Worm (Caenorhabditis elegans) whole organism, L4 larva: ENCODE results near the gene H37A05.2.

Experiments
- F44E2.7 ChIP-seq: fragments of 200-800 bp; sonication (Bioruptor generic); IDR thresholded peaks from 2 replicates; pipeline ENCODE4 v2.1.2; 2022; ENCODE audit warnings: missing genetic modification characterization, missing compliant biosample characterization
- R02D3.7 ChIP-seq: fragments of 150-350 bp; sonication (generic microtip); optimal IDR thresholded peaks from 3 replicates; lab custom pipeline; 2014; ENCODE audit warnings: missing biosample characterization, missing genetic modification characterization
- T20F7.1 ChIP-seq: fragments of 200-800 bp; sonication (Bioruptor generic); optimal IDR thresholded peaks from 2 replicates; lab custom pipeline; 2018; ENCODE audit warnings: mild to moderate bottlenecking, missing genetic modification characterization, missing compliant biosample characterization
- Y48G9A.11 ChIP-seq: fragments of 200-800 bp; sonication (Bioruptor generic); IDR thresholded peaks from 2 replicates; pipeline ENCODE4 v1.3.6; 2022; ENCODE audit warnings: missing genetic modification reagents, missing genetic modification characterization, missing compliant biosample characterization
- Y5F2A.4 ChIP-seq: fragments of 200-800 bp; sonication (Bioruptor generic); optimal IDR thresholded peaks from 2 replicates; lab custom pipeline; 2018; ENCODE audit warnings: mild to moderate bottlenecking, missing genetic modification characterization, missing compliant biosample characterization
- aha-1 ChIP-seq: fragments of 150-350 bp; peaks from one replicate; lab custom pipeline; 2014; ENCODE audit warnings: missing biosample characterization, missing genetic modification characterization
- attf-4 ChIP-seq: sonication (generic microtip); optimal IDR thresholded peaks from 3 replicates; lab custom pipeline; 2017; ENCODE audit warnings: missing biosample characterization, missing genetic modification characterization
- ceh-28 ChIP-seq: fragments of 150-350 bp; optimal IDR thresholded peaks from 2 replicates; lab custom pipeline; 2014; ENCODE audit warnings: missing biosample characterization, missing genetic modification reagents, missing genetic modification characterization
- ceh-82 ChIP-seq: sonication (generic microtip); optimal IDR thresholded peaks from 2 replicates; lab custom pipeline; 2017; ENCODE audit warnings: missing biosample characterization, missing genetic modification characterization
- ces-1 ChIP-seq: fragments of 150-350 bp; sonication (generic microtip); optimal IDR thresholded peaks from 4 replicates; lab custom pipeline; 2014; ENCODE audit warnings: missing biosample characterization, missing genetic modification reagents, missing genetic modification characterization
- dmd-9 ChIP-seq: fragments of 200-800 bp; sonication (Bioruptor generic); IDR thresholded peaks from 2 replicates; pipeline ENCODE4 v1.3.6; 2022; ENCODE audit warnings: missing genetic modification reagents, missing genetic modification characterization, missing compliant biosample characterization
- dpl-1 ChIP-seq: fragments of 150-350 bp; optimal IDR thresholded peaks from 2 replicates; lab custom pipeline; 2014; ENCODE audit warnings: missing biosample characterization, missing genetic modification reagents, missing genetic modification characterization
- duxl-1 ChIP-seq: sonication (generic microtip); optimal IDR thresholded peaks from 2 replicates; lab custom pipeline; 2016; ENCODE audit warnings: mild to moderate bottlenecking, missing genetic modification characterization, moderate library complexity, missing compliant biosample characterization; ENCODE audit not compliant: poor library complexity
- gei-8 ChIP-seq: fragments of 200-800 bp; sonication (Bioruptor generic); optimal IDR thresholded peaks from 2 replicates; lab custom pipeline; 2018; ENCODE audit warnings: mild to moderate bottlenecking, missing genetic modification characterization, missing compliant biosample characterization
- hif-1 ChIP-seq, 2 experiments: sonication (generic microtip); optimal IDR thresholded peaks; 2 replicates each; lab custom pipeline; 2016 to 2017; ENCODE audit warnings: missing compliant biosample characterization in 2 of 2, missing genetic modification characterization in 2 of 2, missing genetic modification reagents in 2 of 2, missing genotype in 2 of 2, mild to moderate bottlenecking in 1 of 2
- hlh-30 ChIP-seq: sonication (generic microtip); optimal IDR thresholded peaks from 2 replicates; lab custom pipeline; 2017; ENCODE audit warnings: antibody characterized with exemption, mild to moderate bottlenecking, missing genetic modification characterization, missing compliant biosample characterization; ENCODE audit not compliant: insufficient read depth
- hmg-1.1 ChIP-seq: fragments of 200-800 bp; sonication (Bioruptor generic); IDR thresholded peaks from 2 replicates; pipeline ENCODE4 v1.3.6; 2022; ENCODE audit warnings: missing genetic modification reagents, missing genetic modification characterization, missing compliant biosample characterization
- lin-13 ChIP-seq: fragments of 150-350 bp; optimal IDR thresholded peaks from 2 replicates; lab custom pipeline; 2014; ENCODE audit warnings: missing biosample characterization, missing genetic modification reagents, missing genetic modification characterization
- lin-15B ChIP-seq: fragments of 150-350 bp; sonication (generic microtip); optimal IDR thresholded peaks from 3 replicates; lab custom pipeline; 2014; ENCODE audit warnings: missing biosample characterization, missing genetic modification characterization
- lin-38 ChIP-seq: fragments of 200-800 bp; sonication (Bioruptor generic); IDR thresholded peaks from 2 replicates; pipeline ENCODE4 v1.3.6; 2022; ENCODE audit warnings: missing genetic modification reagents, missing genetic modification characterization, missing compliant biosample characterization
- lir-3 ChIP-seq: sonication (generic microtip); optimal IDR thresholded peaks from 2 replicates; lab custom pipeline; 2016; ENCODE audit warnings: mild to moderate bottlenecking, missing genetic modification characterization, missing compliant biosample characterization
- mdt-29 ChIP-seq: fragments of 200-800 bp; sonication (Bioruptor generic); IDR thresholded peaks from 2 replicates; pipeline ENCODE4 v1.3.6; 2022; ENCODE audit warnings: missing genetic modification reagents, missing genetic modification characterization, missing compliant biosample characterization
- mep-1 ChIP-seq: fragments of 150-350 bp; sonication (generic microtip); optimal IDR thresholded peaks from 3 replicates; lab custom pipeline; 2014; ENCODE audit warnings: missing biosample characterization, missing genetic modification characterization
- mes-2 ChIP-seq: sonication (generic microtip); optimal IDR thresholded peaks from 2 replicates; lab custom pipeline; 2016; ENCODE audit warnings: missing genotype, mild to moderate bottlenecking, missing genetic modification characterization, missing compliant biosample characterization; ENCODE audit not compliant: poor library complexity, severe bottlenecking
- pha-4 ChIP-seq, 2 experiments: fragments of 150-350 bp in 1 of 2; fragments of 200-800 bp in 1 of 2; sonication (Bioruptor generic) in 1 of 2; IDR thresholded peaks in 1 of 2; optimal IDR thresholded peaks in 1 of 2; 2 replicates each; pipeline versions ENCODE4 v1.3.6 to Lab custom; 2014 to 2022; ENCODE audit warnings: missing genetic modification characterization in 2 of 2, missing genetic modification reagents in 2 of 2, missing biosample characterization in 1 of 2, missing compliant biosample characterization in 1 of 2
- set-16 ChIP-seq: fragments of 200-800 bp; sonication (Bioruptor generic); IDR thresholded peaks from 2 replicates; pipeline ENCODE4 v1.3.6; 2022; ENCODE audit warnings: missing genetic modification reagents, missing genetic modification characterization, missing compliant biosample characterization
- tra-1 ChIP-seq: fragments of 200-800 bp; sonication (Bioruptor generic); IDR thresholded peaks from 2 replicates; pipeline ENCODE4 v1.3.6; 2022; ENCODE audit warnings: missing genetic modification reagents, missing genetic modification characterization, missing compliant biosample characterization
- unc-130 ChIP-seq: sonication (generic microtip); optimal IDR thresholded peaks from 2 replicates; lab custom pipeline; 2016; ENCODE audit warnings: missing genetic modification reagents, missing genetic modification characterization, missing compliant biosample characterization
- unc-62 ChIP-seq, 3 experiments: fragments of 150-350 bp in 1 of 3; sonication (generic microtip); optimal IDR thresholded peaks in 2 of 3; peaks in 1 of 3; 1 replicate in 1 of 3; 2 replicates in 2 of 3; lab custom pipeline; 2014 to 2017; ENCODE audit warnings: missing biosample characterization in 3 of 3, missing genetic modification characterization in 3 of 3, missing genetic modification reagents in 3 of 3, missing genotype in 1 of 3
- zip-2 ChIP-seq: fragments of 150-350 bp; optimal IDR thresholded peaks from 2 replicates; lab custom pipeline; 2014; ENCODE audit warnings: missing biosample characterization, missing genetic modification characterization
- ztf-7 ChIP-seq: fragments of 150-350 bp; optimal IDR thresholded peaks from 2 replicates; lab custom pipeline; 2014; ENCODE audit warnings: missing biosample characterization, missing genetic modification characterization

H37A05.2 gene

ce11 chrV:13636411-13636810 is 2.4 kb upstream of the H37A05.2 start (continued):
- TF ChIP-seq ceh-82 (tag; lab: Kevin White, UChicago) (no peak), mep-1 (tag; lab: Kevin White, UChicago) (no peak), zip-2 (tag; lab: Kevin White, UChicago) (no peak), tra-1 (GFP tag; lab: Robert Waterston, UW) (no peak)

DNA sequence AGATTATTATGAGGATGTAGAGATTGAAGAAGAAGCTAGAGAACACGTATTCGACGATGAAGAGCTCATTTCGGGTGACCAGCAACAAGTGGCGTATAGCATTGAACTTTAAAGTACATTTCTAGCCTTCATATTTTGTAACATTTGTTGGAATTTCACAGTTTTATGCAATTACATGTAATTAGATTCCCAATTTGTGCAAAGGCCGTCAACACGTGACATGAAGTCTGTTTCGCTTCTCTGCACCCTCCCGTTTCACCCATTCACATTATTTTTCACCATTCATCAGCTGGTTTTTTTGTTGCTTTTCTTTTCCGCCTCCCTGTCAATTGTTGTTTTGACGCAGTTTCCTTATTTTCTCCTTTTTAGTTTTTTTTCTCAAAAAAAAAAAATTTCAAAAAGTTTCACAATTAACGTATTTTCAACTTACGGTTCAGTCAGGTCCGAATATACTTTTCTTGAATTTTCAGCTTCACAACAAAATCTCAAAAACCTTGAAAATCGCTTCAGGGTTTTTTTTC is 6.9 kb downstream of the H37A05.2 start, which contains the start of gene sde-2:
Gene sde-2, plus strand, starts transcription at position 471 of the 521 bp plus-strand sequence.
- TF ChIP-seq ces-1 (GFP tag; lab: Kevin White, UChicago) (peak; percentile 45), hlh-30 (peak; percentile 57), unc-62 (GFP tag; optimal IDR thresholded peaks at IDR 0.05 in 1 of 2; lab: Kevin White, UChicago) (peak in 1 of 2 experiments; percentile 53), unc-62 (tag; optimal IDR thresholded peaks at IDR 0.05; lab: Kevin White, UChicago) (no peak), Y5F2A.4 (GFP tag; lab: Kevin White, UChicago) (no peak), ztf-7 (tag; lab: Kevin White, UChicago) (no peak), set-16 (GFP tag; lab: Robert Waterston, UW) (no peak)
- TF ChIP-seq, all 104 proteins: peak for 3

ce11 chrV:13625517-13626097 is 8.4 kb downstream of the H37A05.2 start, which contains the start of the genes nduv-2 and F53F4.12:
Gene nduv-2, minus strand, starts transcription at chrV:13625567.
Gene F53F4.12, plus strand, starts transcription at chrV:13626047.
- TF ChIP-seq lin-38 = 0 out of 2 replicates have a peak, but pooled peaks have one; percentile 25
- TF ChIP-seq T20F7.1 = peak; percentile 90
- no peak for TF ChIP-seq attf-4 (tag; lab: Kevin White, UChicago)
- TF ChIP-seq unc-130 (GFP tag; lab: Kevin White, UChicago) = peak; percentile 10
- TF ChIP-seq mes-2 (tag; lab: Kevin White, UChicago) = peak; percentile 72
- TF ChIP-seq dpl-1 (GFP tag; lab: Kevin White, UChicago) = peak; percentile 3
- TF ChIP-seq R02D3.7 = peak; percentile 39
- TF ChIP-seq dmd-9 (GFP tag; lab: Robert Waterston, UW) = no peak
- TF ChIP-seq duxl-1 (tag; lab: Kevin White, UChicago) = no peak
- TF ChIP-seq gei-8 = no peak
- TF ChIP-seq hif-1 (tag; optimal IDR thresholded peaks at IDR 0.05; lab: Kevin White, UChicago) = peak in 1 of 2 experiments; percentile 13
- no peak for TF ChIP-seq ceh-28
- no peak for TF ChIP-seq zip-2 (tag; lab: Kevin White, UChicago)
- no peak for TF ChIP-seq lin-13
- TF ChIP-seq mdt-29 (GFP tag; lab: Robert Waterston, UW) = no peak
- peak; percentile 61 for TF ChIP-seq aha-1
- peak; percentile 71 for TF ChIP-seq Y48G9A.11 (GFP tag; lab: Robert Waterston, UW)
- no peak for TF ChIP-seq F44E2.7
- TF ChIP-seq hmg-1.1 (GFP tag; lab: Robert Waterston, UW) = no peak
- no peak for TF ChIP-seq lin-15B (tag; lab: Kevin White, UChicago)
- TF ChIP-seq, all 104 proteins: peak for 9

ce11 chrV:13624424-13624823 is 9.6 kb downstream of the H37A05.2 start, which contains the start of gene F53F4.11:
Gene F53F4.11, minus strand, starts transcription at chrV:13624524.
- TF ChIP-seq pha-4 (GFP tag; IDR thresholded peaks at IDR 0.05; lab: Robert Waterston, UW) (0 out of 2 replicates have a peak, but pooled peaks have one; percentile 16), pha-4 (tag; optimal IDR thresholded peaks at IDR 0.05; lab: Kevin White, UChicago) (no peak), lir-3 (tag; lab: Kevin White, UChicago) (no peak), lin-38 (peak; percentile 44; the same call in 1 of the 2 replicates)
